Worm (Caenorhabditis elegans) whole organism, L4/young adult: ENCODE measurements around the gene kin-29.

Source experiments
- W03F9.2 ChIP-seq: fragments of 150-350 bp; optimal IDR thresholded peaks from 2 replicates; lab custom pipeline; 2014; ENCODE audit warnings: missing biosample characterization, missing genetic modification characterization
- dao-5 ChIP-seq: sonication (generic microtip); optimal IDR thresholded peaks from 2 replicates; lab custom pipeline; 2016; ENCODE audit warnings: missing genotype, missing genetic modification characterization, moderate library complexity, missing compliant biosample characterization
- him-1 ChIP-seq: sonication (generic microtip); optimal IDR thresholded peaks from 2 replicates; lab custom pipeline; 2016; ENCODE audit warnings: missing genotype, missing genetic modification reagents, missing genetic modification characterization, missing compliant biosample characterization

DNA sequence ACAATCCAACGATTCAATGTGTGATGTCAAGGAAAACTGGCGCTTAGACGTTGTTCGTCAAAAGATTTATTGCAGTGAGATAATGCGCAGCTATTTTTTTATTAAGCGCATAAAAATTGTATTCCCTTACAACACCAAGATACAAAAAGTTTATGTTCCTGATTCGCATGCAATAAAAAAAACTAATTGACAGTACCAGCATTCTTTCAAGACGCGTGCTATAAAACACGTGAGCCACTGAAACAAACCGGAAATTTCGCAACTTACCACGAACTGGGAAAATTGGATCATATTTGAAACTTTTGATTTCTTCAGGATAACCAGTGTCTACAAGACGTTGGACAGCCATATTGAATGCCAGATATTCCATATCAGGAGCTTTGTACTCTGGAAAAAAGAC lies 14.8 kb downstream of the kin-29 start:
- no peak for TF ChIP-seq him-1 (tag; lab: Kevin White, UChicago)
- TF ChIP-seq W03F9.2 (tag; lab: Kevin White, UChicago), result no peak
- no peak for TF ChIP-seq dao-5
